Worm (Caenorhabditis elegans): Measurements from ENCODE around the gene F16G10.13.

DNA sequence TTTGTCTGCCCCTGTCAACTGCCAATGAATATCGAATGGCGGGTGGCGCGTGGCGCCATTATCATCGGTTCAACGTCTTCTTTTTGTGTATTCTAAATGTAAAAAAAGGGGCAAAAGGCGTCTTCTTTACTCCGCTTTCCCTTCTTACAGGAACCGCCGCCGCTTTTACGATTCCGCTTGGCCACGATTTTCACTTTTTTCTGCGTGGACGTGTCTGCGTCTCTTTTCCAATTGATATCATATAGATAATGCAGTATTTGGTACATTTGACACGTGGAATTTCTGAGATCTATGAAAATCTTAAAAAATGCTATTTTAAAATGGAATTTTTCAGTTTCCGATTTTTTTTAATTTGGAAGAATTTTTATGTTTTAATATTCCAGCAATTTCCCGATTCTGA lies 39.8 kb upstream of the F16G10.13 start:
- TF ChIP-seq him-1 (tag; optimal IDR thresholded peaks at IDR 0.05): no peak
- no peak for TF ChIP-seq dao-5 (tag; optimal IDR thresholded peaks at IDR 0.05)
- TF ChIP-seq W03F9.2 (tag; optimal IDR thresholded peaks at IDR 0.05): no peak

All from whole organism, L4/young adult.